Worm (Caenorhabditis elegans): ENCODE results near the gene snu-66.
A peak's percentile ranks its signal among the peaks of the same experiment; 100 is the strongest.

Gene snu-66

DNA sequence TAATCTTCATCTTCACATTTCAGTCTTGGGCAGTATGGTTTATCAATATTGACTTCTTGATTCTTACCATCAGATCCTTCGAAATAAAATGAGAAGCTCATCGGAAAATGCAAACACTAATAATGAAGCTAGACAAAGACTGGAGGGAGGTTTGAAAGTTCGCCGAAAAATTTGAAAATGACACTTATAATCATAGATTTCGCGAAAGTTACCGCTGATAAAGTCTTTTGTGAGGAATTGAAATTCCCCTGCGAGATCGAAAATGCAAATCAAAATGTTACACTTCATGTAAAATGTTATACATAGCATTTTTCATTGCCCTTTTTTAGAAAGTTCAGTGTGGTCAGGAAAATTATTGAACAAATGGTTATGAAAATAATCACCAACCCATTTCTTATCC, 22.8 kb upstream of the snu-66 start, which contains the start of gene C50E3.7:
Gene C50E3.7, minus strand, starts transcription at position 101 of the 400 bp plus-strand sequence.
- TF ChIP-seq tbx-2 (tag; optimal IDR thresholded peaks at IDR 0.05) = no peak
- TF ChIP-seq nhr-237 (tag; optimal IDR thresholded peaks at IDR 0.05) = no peak
- TF ChIP-seq nhr-28 (tag; optimal IDR thresholded peaks at IDR 0.05) = no peak
- no peak for TF ChIP-seq zag-1 (tag; optimal IDR thresholded peaks at IDR 0.05)
- no peak for TF ChIP-seq elt-1 (tag; optimal IDR thresholded peaks at IDR 0.05)

DNA sequence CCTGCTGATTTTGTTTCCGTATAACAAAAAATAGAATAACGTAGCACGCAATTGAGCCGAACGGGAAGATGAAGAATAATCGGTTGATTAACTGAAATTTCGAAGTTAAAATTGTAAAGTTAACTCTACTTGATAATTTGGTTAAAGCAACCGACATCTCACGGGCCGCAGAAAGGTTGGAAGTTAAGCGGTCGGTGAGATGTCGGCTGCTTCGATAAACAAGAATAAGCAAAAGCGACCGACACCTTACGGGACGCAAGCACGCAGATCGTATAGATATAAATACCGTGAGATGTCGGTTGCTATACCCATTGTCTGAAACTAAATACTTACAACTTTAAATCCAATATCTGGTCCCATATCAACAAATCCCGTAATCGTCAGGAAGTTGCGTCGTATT, 19.7 kb upstream of the snu-66 start:
- TF ChIP-seq snpc-4 (tag; optimal IDR thresholded peaks at IDR 0.05) (peak; percentile 6), nfya-1 (tag; optimal IDR thresholded peaks at IDR 0.05; ENCODE audit: insufficient read depth) (no peak)

- TF ChIP-seq nhr-11 (tag; optimal IDR thresholded peaks at IDR 0.05) (no peak), lin-39 (tag; optimal IDR thresholded peaks at IDR 0.05) (no peak), nhr-237 (tag; optimal IDR thresholded peaks at IDR 0.05) (no peak), aly-2 (tag; optimal IDR thresholded peaks at IDR 0.05) (no peak), ztf-4 (tag; optimal IDR thresholded peaks at IDR 0.05) (no peak), lin-15B (tag; optimal IDR thresholded peaks at IDR 0.05) (no peak), tbx-2 (tag; optimal IDR thresholded peaks at IDR 0.05) (no peak), pqm-1 (tag; optimal IDR thresholded peaks at IDR 0.05) (no peak), sea-2 (GFP tag; optimal IDR thresholded peaks at IDR 0.05) (no peak), nhr-28 (tag; optimal IDR thresholded peaks at IDR 0.05) (no peak), ceh-16 (tag; optimal IDR thresholded peaks at IDR 0.05) (no peak), lsy-12 (tag; optimal IDR thresholded peaks at IDR 0.05) (no peak), nhr-76 (tag; optimal IDR thresholded peaks at IDR 0.05) (no peak), ztf-11 (tag; optimal IDR thresholded peaks at IDR 0.05) (no peak), nfya-1 (tag; optimal IDR thresholded peaks at IDR 0.05; ENCODE audit: insufficient read depth) (no peak), nhr-67 (tag; optimal IDR thresholded peaks at IDR 0.05) (no peak)
Observed at ce11 chrV:7590454-7590853, 15.0 kb upstream of the snu-66 start, which contains the start of gene C50E3.6. Gene C50E3.6 (minus strand): TSS chrV:7590554.

- no peak for TF ChIP-seq ceh-16 (tag; optimal IDR thresholded peaks at IDR 0.05)
- no peak for TF ChIP-seq ZK546.5 (tag; optimal IDR thresholded peaks at IDR 0.05)
- no peak for TF ChIP-seq lsy-12 (tag; optimal IDR thresholded peaks at IDR 0.05)
- TF ChIP-seq lin-15B (tag; optimal IDR thresholded peaks at IDR 0.05) = peak; percentile 70
- no peak for TF ChIP-seq ama-1 (optimal IDR thresholded peaks at IDR 0.05)
- no peak for TF ChIP-seq pqm-1 (tag; optimal IDR thresholded peaks at IDR 0.05)
- no peak for TF ChIP-seq egl-5 (tag; optimal IDR thresholded peaks at IDR 0.05)
- TF ChIP-seq nhr-43 (tag; optimal IDR thresholded peaks at IDR 0.05; ENCODE audit: poor library complexity, severe bottlenecking) = peak; percentile 42
- TF ChIP-seq hmg-11 (tag; optimal IDR thresholded peaks at IDR 0.05) = peak; percentile 74
- TF ChIP-seq nhr-76 (tag; optimal IDR thresholded peaks at IDR 0.05) = no peak
- no peak for TF ChIP-seq ceh-82 (tag; optimal IDR thresholded peaks at IDR 0.05)
- TF ChIP-seq ztf-11 (tag; optimal IDR thresholded peaks at IDR 0.05) = no peak
- TF ChIP-seq nhr-237 (tag; optimal IDR thresholded peaks at IDR 0.05) = no peak
- no peak for TF ChIP-seq elt-1 (tag; optimal IDR thresholded peaks at IDR 0.05)
- TF ChIP-seq daf-12 (tag; optimal IDR thresholded peaks at IDR 0.05) = no peak
- TF ChIP-seq snpc-4 (tag; optimal IDR thresholded peaks at IDR 0.05) = peak; percentile 44
- TF ChIP-seq nfya-1 (tag; optimal IDR thresholded peaks at IDR 0.05; ENCODE audit: insufficient read depth) = peak; percentile 70
- TF ChIP-seq fkh-2 (tag; optimal IDR thresholded peaks at IDR 0.05) = no peak
- TF ChIP-seq nhr-28 (tag; optimal IDR thresholded peaks at IDR 0.05) = no peak
- TF ChIP-seq nhr-23 (tag; optimal IDR thresholded peaks at IDR 0.05) = peak; percentile 43
- peak; percentile 7 for TF ChIP-seq elt-2 (tag; optimal IDR thresholded peaks at IDR 0.05)
- TF ChIP-seq sea-2 (GFP tag; optimal IDR thresholded peaks at IDR 0.05) = no peak
- peak; percentile 79 for TF ChIP-seq pha-4 (tag; optimal IDR thresholded peaks at IDR 0.05)
- TF ChIP-seq mml-1 (tag; optimal IDR thresholded peaks at IDR 0.05) = no peak
Observed at ce11 chrV:7587637-7588036, 12.2 kb upstream of the snu-66 start, which contains the start of the genes F19F10.11 and C50E3.5. Gene F19F10.11 (minus strand): TSS chrV:7587704. Gene C50E3.5 (plus strand): TSS chrV:7587996.

DNA sequence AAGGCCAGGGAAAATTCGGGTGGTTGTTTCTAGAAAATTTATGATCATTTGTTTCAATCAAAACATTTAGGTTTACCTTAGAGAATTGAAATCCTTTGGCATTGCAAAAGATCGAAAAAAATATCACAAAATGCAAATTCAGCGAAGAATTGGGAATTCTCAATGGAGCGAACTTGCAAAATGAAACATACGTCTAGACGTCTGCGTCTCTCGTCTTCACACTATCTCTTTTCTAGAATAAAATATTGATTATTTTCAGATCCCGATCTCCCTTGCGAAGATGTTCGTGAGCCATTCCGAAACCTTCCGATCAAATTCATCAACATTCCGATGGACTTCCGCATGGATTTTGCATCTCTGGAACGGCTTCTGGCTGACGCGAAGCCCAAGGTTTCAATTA, 4.9 kb upstream of the snu-66 start, which contains the start of gene ets-6:
Gene ets-6, minus strand, starts transcription at position 169 of the 400 bp plus-strand sequence.
- peak; percentile 61 for TF ChIP-seq nhr-23 (tag; optimal IDR thresholded peaks at IDR 0.05)
- no peak for TF ChIP-seq ama-1 (optimal IDR thresholded peaks at IDR 0.05)
- peak; percentile 73 for TF ChIP-seq lin-15B (tag; optimal IDR thresholded peaks at IDR 0.05)
- no peak for TF ChIP-seq nhr-11 (tag; optimal IDR thresholded peaks at IDR 0.05)
- TF ChIP-seq snpc-4 (tag; optimal IDR thresholded peaks at IDR 0.05) = peak; percentile 45
- no peak for TF ChIP-seq ztf-11 (tag; optimal IDR thresholded peaks at IDR 0.05)
- TF ChIP-seq fos-1 (tag; optimal IDR thresholded peaks at IDR 0.05) = no peak
- no peak for TF ChIP-seq ceh-9 (tag; optimal IDR thresholded peaks at IDR 0.05)
- peak; percentile 61 for TF ChIP-seq nfya-1 (tag; optimal IDR thresholded peaks at IDR 0.05; ENCODE audit: insufficient read depth)
- TF ChIP-seq hmg-11 (tag; optimal IDR thresholded peaks at IDR 0.05) = peak; percentile 46
- TF ChIP-seq lsy-12 (tag; optimal IDR thresholded peaks at IDR 0.05) = no peak
- peak; percentile 23 for TF ChIP-seq pqm-1 (tag; optimal IDR thresholded peaks at IDR 0.05)
- TF ChIP-seq nhr-25 (tag; optimal IDR thresholded peaks at IDR 0.05) = peak; percentile 32
- TF ChIP-seq R02D3.7 (tag; optimal IDR thresholded peaks at IDR 0.05) = peak; percentile 31
- peak; percentile 69 for TF ChIP-seq pha-4 (tag; optimal IDR thresholded peaks at IDR 0.05)
- peak; percentile 85 for TF ChIP-seq ceh-28 (tag; optimal IDR thresholded peaks at IDR 0.05)
- TF ChIP-seq ZK546.5 (tag; optimal IDR thresholded peaks at IDR 0.05) = no peak
- no peak for TF ChIP-seq egl-27 (tag; optimal IDR thresholded peaks at IDR 0.05)
- TF ChIP-seq nhr-67 (tag; optimal IDR thresholded peaks at IDR 0.05) = no peak
- no peak for TF ChIP-seq ztf-4 (tag; optimal IDR thresholded peaks at IDR 0.05)
- TF ChIP-seq mdl-1 (tag; optimal IDR thresholded peaks at IDR 0.05) = no peak
- no peak for TF ChIP-seq zag-1 (tag; optimal IDR thresholded peaks at IDR 0.05)
- no peak for TF ChIP-seq nhr-237 (tag; optimal IDR thresholded peaks at IDR 0.05)
- TF ChIP-seq egl-5 (tag; optimal IDR thresholded peaks at IDR 0.05) = peak; percentile 18
- TF ChIP-seq ceh-82 (tag; optimal IDR thresholded peaks at IDR 0.05) = no peak

All from whole organism, L3 larva.